Fruit fly (Drosophila melanogaster) S2 (cell line): ENCODE data around the gene CG11409.

Source experiments
- CG8478 ChIP-seq: fragments of >200 bp; optimal IDR thresholded peaks from 2 replicates; lab custom pipeline; 2018
- CTCF ChIP-seq, 2 experiments: fragments of >200 bp; optimal IDR thresholded peaks; 2 replicates each; lab custom pipeline; 2018

DNA sequence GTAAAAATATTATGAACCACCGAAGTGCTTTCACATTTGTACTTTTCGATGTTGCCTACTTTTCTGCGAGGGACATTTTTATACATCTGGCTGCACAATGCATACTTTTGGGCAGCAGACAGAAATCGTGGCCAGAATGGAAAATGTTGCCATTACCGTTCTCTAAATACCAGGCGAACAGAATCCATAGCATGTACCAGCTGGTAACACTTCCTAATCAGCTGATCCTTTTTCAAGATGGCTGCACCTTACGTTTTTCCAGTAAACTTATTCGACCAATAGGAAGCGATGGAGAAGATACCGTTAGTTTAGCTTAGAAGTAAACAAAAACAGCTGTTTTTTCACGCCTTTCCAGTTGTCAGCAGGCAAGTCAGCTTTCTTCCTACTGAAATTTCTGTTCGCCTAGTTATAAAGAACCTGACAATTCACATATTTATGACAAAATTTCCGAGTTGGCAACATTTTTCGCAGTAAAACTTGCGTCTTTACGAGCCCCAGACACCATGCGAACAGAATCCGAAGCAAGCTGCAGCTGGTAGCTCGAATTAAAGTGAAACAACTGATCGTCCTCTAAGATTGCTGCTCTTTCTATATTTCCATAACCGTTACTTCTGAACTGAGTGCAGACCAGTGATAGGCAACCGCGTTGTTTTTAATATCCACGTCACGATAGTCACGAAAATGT, 52.3 kb downstream of the CG11409 start:
- TF ChIP-seq CTCF (optimal IDR thresholded peaks at IDR 0.05; lab: Kevin White, UChicago) (peak; percentile 16), CG8478 (lab: Kevin White, UChicago) (no peak)
